Worm (Caenorhabditis elegans): ENCODE measurements around the gene F23H12.3.

- TF ChIP-seq rec-8 (tag; optimal IDR thresholded peaks at IDR 0.05) (no peak), atf-7 (tag; optimal IDR thresholded peaks at IDR 0.05) (no peak), snpc-4 (GFP tag; optimal IDR thresholded peaks at IDR 0.05) (no peak), snpc-4 (tag; optimal IDR thresholded peaks at IDR 0.05) (no peak), B0261.1 (tag; optimal IDR thresholded peaks at IDR 0.05) (no peak), rpc-1 (optimal IDR thresholded peaks at IDR 0.05) (no peak), rpc-1 (tag; optimal IDR thresholded peaks at IDR 0.05) (no peak)
Observed at ce11 chrV:12349365-12349764, 4.4 kb downstream of the F23H12.3 start.
